Fruit fly (Drosophila melanogaster): ENCODE measurements around the gene Pink1.

Pink1 gene

dm6 chrX:6705059-6705802 lies 21.6 kb downstream of the Pink1 start:
- TF ChIP-seq Dll (optimal IDR thresholded peaks at IDR 0.05) (no peak), psq (optimal IDR thresholded peaks at IDR 0.05) (no peak)

dm6 chrX:6705890-6706289 lies 22.3 kb downstream of the Pink1 start:
- TF ChIP-seq Dll (optimal IDR thresholded peaks at IDR 0.05) (no peak), EcR (GFP tag; optimal IDR thresholded peaks at IDR 0.05) (peak in 1 of 2 experiments; percentile 9)

- TF ChIP-seq EcR (GFP tag; optimal IDR thresholded peaks at IDR 0.05) (peak in 1 of 2 experiments; percentile 59), psq (optimal IDR thresholded peaks at IDR 0.05) (no peak), pan (optimal IDR thresholded peaks at IDR 0.05) (no peak), Dll (optimal IDR thresholded peaks at IDR 0.05) (no peak)
These were observed 23.1 kb downstream of the Pink1 start for dm6 chrX:6706570-6707306.

- TF ChIP-seq Dll (optimal IDR thresholded peaks at IDR 0.05) (no peak), EcR (GFP tag; optimal IDR thresholded peaks at IDR 0.05) (peak in 1 of 2 experiments; percentile 76)
These were observed 24.5 kb downstream of the Pink1 start for dm6 chrX:6708138-6708537.

dm6 chrX:6708580-6709199 lies 25.1 kb downstream of the Pink1 start:
- TF ChIP-seq CG8478 (optimal IDR thresholded peaks at IDR 0.05) (no peak), pan (optimal IDR thresholded peaks at IDR 0.05) (no peak), psq (optimal IDR thresholded peaks at IDR 0.05) (no peak), Dll (optimal IDR thresholded peaks at IDR 0.05) (no peak), EcR (GFP tag; optimal IDR thresholded peaks at IDR 0.05) (no peak), usp (GFP tag; optimal IDR thresholded peaks at IDR 0.05) (no peak)

dm6 chrX:6709252-6710037 lies 25.8 kb downstream of the Pink1 start:
- no peak for TF ChIP-seq EcR (GFP tag; optimal IDR thresholded peaks at IDR 0.05)

dm6 chrX:6710258-6710657 lies 26.7 kb downstream of the Pink1 start:
- TF ChIP-seq CG8478 (optimal IDR thresholded peaks at IDR 0.05): no peak
- TF ChIP-seq Dll (optimal IDR thresholded peaks at IDR 0.05): no peak
- TF ChIP-seq usp (GFP tag; optimal IDR thresholded peaks at IDR 0.05): no peak
- no peak for TF ChIP-seq pan (optimal IDR thresholded peaks at IDR 0.05)
- no peak for TF ChIP-seq psq (optimal IDR thresholded peaks at IDR 0.05)
- no peak for TF ChIP-seq EcR (GFP tag; optimal IDR thresholded peaks at IDR 0.05)

dm6 chrX:6710665-6711064 lies 27.1 kb downstream of the Pink1 start:
- TF ChIP-seq CG8478 (optimal IDR thresholded peaks at IDR 0.05): no peak
- no peak for TF ChIP-seq EcR (GFP tag; optimal IDR thresholded peaks at IDR 0.05)
- no peak for TF ChIP-seq pan (optimal IDR thresholded peaks at IDR 0.05)
- TF ChIP-seq usp (GFP tag; optimal IDR thresholded peaks at IDR 0.05): no peak
- TF ChIP-seq psq (optimal IDR thresholded peaks at IDR 0.05): no peak
- TF ChIP-seq Dll (optimal IDR thresholded peaks at IDR 0.05): no peak

dm6 chrX:6711295-6711694 lies 27.7 kb downstream of the Pink1 start:
- TF ChIP-seq psq (optimal IDR thresholded peaks at IDR 0.05) (no peak), Dll (optimal IDR thresholded peaks at IDR 0.05) (no peak), pan (optimal IDR thresholded peaks at IDR 0.05) (no peak), CG8478 (optimal IDR thresholded peaks at IDR 0.05) (no peak), usp (GFP tag; optimal IDR thresholded peaks at IDR 0.05) (no peak), EcR (GFP tag; optimal IDR thresholded peaks at IDR 0.05) (no peak)

dm6 chrX:6716170-6716569 lies 32.6 kb downstream of the Pink1 start:
- TF ChIP-seq usp (GFP tag; optimal IDR thresholded peaks at IDR 0.05) (no peak), EcR (GFP tag; optimal IDR thresholded peaks at IDR 0.05) (no peak), Dll (optimal IDR thresholded peaks at IDR 0.05) (no peak), psq (optimal IDR thresholded peaks at IDR 0.05) (no peak), pan (optimal IDR thresholded peaks at IDR 0.05) (no peak), CG8478 (optimal IDR thresholded peaks at IDR 0.05) (no peak)

dm6 chrX:6719259-6719658 lies 35.7 kb downstream of the Pink1 start:
- TF ChIP-seq EcR (GFP tag; optimal IDR thresholded peaks at IDR 0.05) (no peak), usp (GFP tag; optimal IDR thresholded peaks at IDR 0.05) (no peak), pan (optimal IDR thresholded peaks at IDR 0.05) (no peak), Dll (optimal IDR thresholded peaks at IDR 0.05) (no peak), CG8478 (optimal IDR thresholded peaks at IDR 0.05) (no peak)

dm6 chrX:6719968-6720367 lies 36.4 kb downstream of the Pink1 start:
- no peak for TF ChIP-seq EcR (GFP tag; optimal IDR thresholded peaks at IDR 0.05)
- TF ChIP-seq pan (optimal IDR thresholded peaks at IDR 0.05): no peak
- TF ChIP-seq CG8478 (optimal IDR thresholded peaks at IDR 0.05): no peak
- TF ChIP-seq psq (optimal IDR thresholded peaks at IDR 0.05): no peak
- no peak for TF ChIP-seq Dll (optimal IDR thresholded peaks at IDR 0.05)
- TF ChIP-seq usp (GFP tag; optimal IDR thresholded peaks at IDR 0.05): no peak

All from whole organism.